Worm (Caenorhabditis elegans) whole organism, L4/young adult: ENCODE results near the gene Y75B8A.6.

Experiments used
- W03F9.2 ChIP-seq: fragments of 150-350 bp; optimal IDR thresholded peaks from 2 replicates; lab custom pipeline; 2014; ENCODE audit warnings: missing biosample characterization, missing genetic modification characterization
- dao-5 ChIP-seq: sonication (generic microtip); optimal IDR thresholded peaks from 2 replicates; lab custom pipeline; 2016; ENCODE audit warnings: missing genotype, missing genetic modification characterization, moderate library complexity, missing compliant biosample characterization
- him-1 ChIP-seq: sonication (generic microtip); optimal IDR thresholded peaks from 2 replicates; lab custom pipeline; 2016; ENCODE audit warnings: missing genotype, missing genetic modification reagents, missing genetic modification characterization, missing compliant biosample characterization

- no peak for TF ChIP-seq dao-5 (tag; lab: Kevin White, UChicago)
- no peak for TF ChIP-seq W03F9.2 (tag; lab: Kevin White, UChicago)
- TF ChIP-seq him-1 (tag; lab: Kevin White, UChicago) = no peak
Observed at ce11 chrIII:12087564-12087963, 42.6 kb downstream of the Y75B8A.6 start.
